ENCODE assay signal across 1 fruit fly cellular context in the genomic region with DNA sequence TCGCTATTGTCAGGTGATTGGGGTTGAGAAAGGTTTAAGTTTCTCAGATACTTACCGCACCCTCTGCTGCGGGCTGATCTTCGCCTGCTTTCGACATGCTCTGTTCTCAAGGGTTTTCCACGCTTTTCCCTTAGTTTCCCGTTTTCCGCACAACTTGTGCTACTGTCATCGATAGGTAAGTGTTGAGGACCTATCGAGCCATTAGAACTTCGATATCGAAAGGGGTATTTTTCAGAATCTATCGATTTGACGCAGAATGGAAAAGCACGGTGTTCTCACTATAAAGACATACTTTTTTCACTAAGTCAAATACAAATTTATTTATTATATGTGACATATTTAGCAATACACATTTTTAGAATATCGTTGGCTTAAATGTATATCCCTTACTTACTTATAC.
TF ChIP-seq lines count a peak whose summit lies in the region.

A gene (minus strand): TSS at position 306 of the 400 bp plus-strand sequence.

TF ChIP-seq in whole organism, embryonic, 481 proteins besides CTCF, POLR2A, EP300 and RAD21 (continued from another document and continues in another):
- TF ChIP-seq CG42726 (GFP tag; IDR thresholded peaks at IDR 0.05; lab: Robert Waterston, UW; ENCODE audit: partially characterized antibody), result peak; percentile 65; the same call in 1 of the 2 replicates
- TF ChIP-seq Poxn (GFP tag; IDR thresholded peaks at IDR 0.05; lab: Robert Waterston, UW), result no peak
- no peak for TF ChIP-seq CG10543 (GFP tag; optimal IDR thresholded peaks at IDR 0.05; lab: Kevin White, UChicago)
- no peak for TF ChIP-seq jumu (GFP tag; optimal IDR thresholded peaks at IDR 0.05; lab: Kevin White, UChicago)
- TF ChIP-seq dysf (GFP tag; IDR thresholded peaks at IDR 0.05; lab: Robert Waterston, UW), result 0 out of 3 replicates have a peak, but pooled peaks have one; percentile 14
- no peak for TF ChIP-seq CG17385 (GFP tag; optimal IDR thresholded peaks at IDR 0.05; lab: Kevin White, UChicago)
- TF ChIP-seq cas (GFP tag; IDR thresholded peaks at IDR 0.05; lab: Robert Waterston, UW), result no peak
- no peak for TF ChIP-seq CG16815 (GFP tag; optimal IDR thresholded peaks at IDR 0.05; lab: Kevin White, UChicago)
- TF ChIP-seq CG2712 (tag; optimal IDR thresholded peaks at IDR 0.05; lab: Kevin White, UChicago), result peak; percentile 25
- peak; percentile 47 for TF ChIP-seq inv (GFP tag; IDR thresholded peaks at IDR 0.05; lab: Robert Waterston, UW; ENCODE audit: partially characterized antibody)
- TF ChIP-seq CG2116 (GFP tag; optimal IDR thresholded peaks at IDR 0.05; lab: Kevin White, UChicago), result peak; percentile 47
- no peak for TF ChIP-seq unpg (GFP tag; optimal IDR thresholded peaks at IDR 0.05; lab: Kevin White, UChicago)
- no peak for TF ChIP-seq tgo (GFP tag; IDR thresholded peaks at IDR 0.05; lab: Robert Waterston, UW)
- no peak for TF ChIP-seq pb (GFP tag; optimal IDR thresholded peaks at IDR 0.05; lab: Kevin White, UChicago)
- no peak for TF ChIP-seq kni (GFP tag; optimal IDR thresholded peaks at IDR 0.05; lab: Kevin White, UChicago)
- TF ChIP-seq Jarid2 (GFP tag; optimal IDR thresholded peaks at IDR 0.05; lab: Kevin White, UChicago), result no peak
- TF ChIP-seq pzg (GFP tag; optimal IDR thresholded peaks at IDR 0.05; lab: Kevin White, UChicago), result peak; percentile 36
- peak; percentile 46 for TF ChIP-seq CoRest (tag; optimal IDR thresholded peaks at IDR 0.05; lab: Kevin White, UChicago)
- no peak for TF ChIP-seq dimm (GFP tag; IDR thresholded peaks at IDR 0.05; lab: Robert Waterston, UW)
- TF ChIP-seq CG1792 (GFP tag; optimal IDR thresholded peaks at IDR 0.05; lab: Kevin White, UChicago), result no peak
- no peak for TF ChIP-seq Xbp1 (GFP tag; optimal IDR thresholded peaks at IDR 0.05; lab: Kevin White, UChicago)
- TF ChIP-seq nerfin-2 (GFP tag; IDR thresholded peaks at IDR 0.05; lab: Robert Waterston, UW; ENCODE audit: partially characterized antibody), result peak; percentile 69
- no peak for TF ChIP-seq fu2 (GFP tag; optimal IDR thresholded peaks at IDR 0.05; lab: Kevin White, UChicago)
- TF ChIP-seq ato (GFP tag; IDR thresholded peaks at IDR 0.05; lab: Robert Waterston, UW; ENCODE audit: partially characterized antibody), result peak; percentile 74
- peak; percentile 1 for TF ChIP-seq CG9817 (tag; optimal IDR thresholded peaks at IDR 0.05; lab: Kevin White, UChicago)
- peak; percentile 53; the same call in 2 of the 3 replicates for TF ChIP-seq knrl (GFP tag; IDR thresholded peaks at IDR 0.05; lab: Robert Waterston, UW; ENCODE audit: partially characterized antibody)
- peak; percentile 59; the same call in 1 of the 2 replicates for TF ChIP-seq slbo (GFP tag; IDR thresholded peaks at IDR 0.05; lab: Robert Waterston, UW)
- TF ChIP-seq MTF-1 (GFP tag; optimal IDR thresholded peaks at IDR 0.05; lab: Kevin White, UChicago; ENCODE audit: borderline replicate concordance), result no peak
- TF ChIP-seq CG3281 (GFP tag; optimal IDR thresholded peaks at IDR 0.05; lab: Kevin White, UChicago), result no peak
- TF ChIP-seq stwl (tag; optimal IDR thresholded peaks at IDR 0.05; lab: Kevin White, UChicago), result peak; percentile 21
- TF ChIP-seq Kr (GFP tag; optimal IDR thresholded peaks at IDR 0.05; lab: Kevin White, UChicago), result peak; percentile 90
- no peak for TF ChIP-seq Asciz (GFP tag; optimal IDR thresholded peaks at IDR 0.05; lab: Kevin White, UChicago)
- no peak for TF ChIP-seq CG8388 (GFP tag; optimal IDR thresholded peaks at IDR 0.05; lab: Kevin White, UChicago)
- no peak for TF ChIP-seq ttk (GFP tag; IDR thresholded peaks at IDR 0.05; lab: Robert Waterston, UW)
- no peak for TF ChIP-seq Ravus (GFP tag; IDR thresholded peaks at IDR 0.05; lab: Robert Waterston, UW)
- TF ChIP-seq CG12659 (GFP tag; optimal IDR thresholded peaks at IDR 0.05; lab: Kevin White, UChicago), result peak; percentile 16
- TF ChIP-seq sima (GFP tag; optimal IDR thresholded peaks at IDR 0.05; lab: Kevin White, UChicago), result no peak
- TF ChIP-seq Sry-β (GFP tag; optimal IDR thresholded peaks at IDR 0.05; lab: Kevin White, UChicago), result no peak
- no peak for TF ChIP-seq CG11456 (GFP tag; IDR thresholded peaks at IDR 0.05; lab: Robert Waterston, UW)
- TF ChIP-seq CG6272 (GFP tag; IDR thresholded peaks at IDR 0.05; lab: Robert Waterston, UW), result no peak
- TF ChIP-seq CG9609 (GFP tag; optimal IDR thresholded peaks at IDR 0.05; lab: Kevin White, UChicago), result no peak
- TF ChIP-seq en (GFP tag; optimal IDR thresholded peaks at IDR 0.05; lab: Kevin White, UChicago), result no peak
- no peak for TF ChIP-seq Mes4 (GFP tag; optimal IDR thresholded peaks at IDR 0.05; lab: Kevin White, UChicago)
- no peak for TF ChIP-seq trem (tag; optimal IDR thresholded peaks at IDR 0.05; lab: Kevin White, UChicago)
- TF ChIP-seq Aef1 (GFP tag; IDR thresholded peaks at IDR 0.05; lab: Robert Waterston, UW), result no peak
- peak; percentile 37 for TF ChIP-seq CG2120 (GFP tag; optimal IDR thresholded peaks at IDR 0.05; lab: Kevin White, UChicago)
- peak; percentile 37; the same call in 1 of the 2 replicates for TF ChIP-seq CG9932 (GFP tag; IDR thresholded peaks at IDR 0.05; lab: Robert Waterston, UW)
- TF ChIP-seq CG16813 (GFP tag; IDR thresholded peaks at IDR 0.05; lab: Robert Waterston, UW; ENCODE audit: partially characterized antibody), result peak; percentile 72
- peak; percentile 3 for TF ChIP-seq CG4617 (GFP tag; optimal IDR thresholded peaks at IDR 0.05; lab: Kevin White, UChicago; ENCODE audit: borderline replicate concordance)
- TF ChIP-seq Ptx1 (GFP tag; IDR thresholded peaks at IDR 0.05; lab: Robert Waterston, UW), result peak; percentile 35; the same call in 1 of the 2 replicates
- peak; percentile 56; the same call in 2 of the 3 replicates for TF ChIP-seq zen2 (GFP tag; IDR thresholded peaks at IDR 0.05; lab: Robert Waterston, UW; ENCODE audit: partially characterized antibody)
- TF ChIP-seq Scr (GFP tag; IDR thresholded peaks at IDR 0.05; lab: Robert Waterston, UW; ENCODE audit: partially characterized antibody), result peak; percentile 65
- TF ChIP-seq CG12744 (GFP tag; optimal IDR thresholded peaks at IDR 0.05; lab: Kevin White, UChicago), result no peak
- TF ChIP-seq Gug (GFP tag; IDR thresholded peaks at IDR 0.05; lab: Robert Waterston, UW), result no peak
- peak; percentile 16; the same call in 1 of the 2 replicates for TF ChIP-seq CG32532 (GFP tag; IDR thresholded peaks at IDR 0.05; lab: Robert Waterston, UW)
- no peak for TF ChIP-seq CG3407 (GFP tag; optimal IDR thresholded peaks at IDR 0.05; lab: Kevin White, UChicago)
- no peak for TF ChIP-seq al (GFP tag; IDR thresholded peaks at IDR 0.05; lab: Robert Waterston, UW)
- peak; percentile 91 for TF ChIP-seq Dref (GFP tag; IDR thresholded peaks at IDR 0.05; lab: Robert Waterston, UW)
- TF ChIP-seq bbx (GFP tag; IDR thresholded peaks at IDR 0.05; lab: Robert Waterston, UW; ENCODE audit: partially characterized antibody), result peak; percentile 71
- no peak for TF ChIP-seq CG6254 (GFP tag; optimal IDR thresholded peaks at IDR 0.05; lab: Kevin White, UChicago)
- TF ChIP-seq CG14014 (GFP tag; IDR thresholded peaks at IDR 0.05; lab: Robert Waterston, UW), result 0 out of 2 replicates have a peak, but pooled peaks have one; percentile 9
- peak; percentile 53 for TF ChIP-seq CG1603 (tag; optimal IDR thresholded peaks at IDR 0.05; lab: Kevin White, UChicago)
- no peak for TF ChIP-seq ind (GFP tag; optimal IDR thresholded peaks at IDR 0.05; lab: Kevin White, UChicago)
- TF ChIP-seq CG14860 (GFP tag; IDR thresholded peaks at IDR 0.05; lab: Robert Waterston, UW; ENCODE audit: partially characterized antibody), result peak; percentile 69
- TF ChIP-seq hbn (GFP tag; IDR thresholded peaks at IDR 0.05; lab: Robert Waterston, UW; ENCODE audit: partially characterized antibody), result peak; percentile 68
- TF ChIP-seq vnd (GFP tag; IDR thresholded peaks at IDR 0.05; lab: Robert Waterston, UW; ENCODE audit: partially characterized antibody), result peak; percentile 48; the same call in 2 of the 3 replicates
- TF ChIP-seq sd (tag; optimal IDR thresholded peaks at IDR 0.05; lab: Kevin White, UChicago), result no peak
- TF ChIP-seq CG3847 (GFP tag; IDR thresholded peaks at IDR 0.05; lab: Robert Waterston, UW), result 0 out of 2 replicates have a peak, but pooled peaks have one; percentile 12
- no peak for TF ChIP-seq Oaz (GFP tag; IDR thresholded peaks at IDR 0.05; lab: Robert Waterston, UW)
- TF ChIP-seq CG7357 (GFP tag; IDR thresholded peaks at IDR 0.05; lab: Robert Waterston, UW), result peak; percentile 95
- TF ChIP-seq nmo (GFP tag; optimal IDR thresholded peaks at IDR 0.05; lab: Kevin White, UChicago), result peak; percentile 31
- no peak for TF ChIP-seq schlank (tag; optimal IDR thresholded peaks at IDR 0.05; lab: Kevin White, UChicago)
- TF ChIP-seq grau (tag; optimal IDR thresholded peaks at IDR 0.05; lab: Kevin White, UChicago), result peak; percentile 33
- peak; percentile 80 for TF ChIP-seq amos (GFP tag; IDR thresholded peaks at IDR 0.05; lab: Robert Waterston, UW; ENCODE audit: partially characterized antibody)
- peak; percentile 55 for TF ChIP-seq Sry-δ (GFP tag; optimal IDR thresholded peaks at IDR 0.05; lab: Kevin White, UChicago)
- TF ChIP-seq CG15514 (GFP tag; optimal IDR thresholded peaks at IDR 0.05; lab: Kevin White, UChicago), result peak; percentile 7
- no peak for TF ChIP-seq CG7271 (tag; optimal IDR thresholded peaks at IDR 0.05; lab: Kevin White, UChicago)
- peak; percentile 72; the same call in 2 of the 3 replicates for TF ChIP-seq hb (GFP tag; IDR thresholded peaks at IDR 0.05; lab: Robert Waterston, UW; ENCODE audit: partially characterized antibody)
- peak; percentile 61 for TF ChIP-seq CG6689 (GFP tag; IDR thresholded peaks at IDR 0.05; lab: Robert Waterston, UW)
- TF ChIP-seq usp (GFP tag; optimal IDR thresholded peaks at IDR 0.05; lab: Kevin White, UChicago), result no peak
- no peak for TF ChIP-seq CG10979 (tag; optimal IDR thresholded peaks at IDR 0.05; lab: Kevin White, UChicago)
- TF ChIP-seq CG11696 (GFP tag; IDR thresholded peaks at IDR 0.05; lab: Robert Waterston, UW), result no peak
- peak; percentile 82 for TF ChIP-seq MESR4 (GFP tag; optimal IDR thresholded peaks at IDR 0.05; lab: Kevin White, UChicago)
- no peak for TF ChIP-seq CG8290 (GFP tag; optimal IDR thresholded peaks at IDR 0.05; lab: Kevin White, UChicago)
- peak in 1 of 2 experiments; percentile 49 for TF ChIP-seq CG8290 (tag; optimal IDR thresholded peaks at IDR 0.05; lab: Kevin White, UChicago)
- peak in 1 of 3 experiments; percentile 9 for TF ChIP-seq lola (GFP tag; optimal IDR thresholded peaks at IDR 0.05; lab: Kevin White, UChicago)
- no peak for TF ChIP-seq scrt (GFP tag; optimal IDR thresholded peaks at IDR 0.05; lab: Kevin White, UChicago)
- TF ChIP-seq Hand (GFP tag; optimal IDR thresholded peaks at IDR 0.05; lab: Kevin White, UChicago), result no peak
- TF ChIP-seq CG7556 (GFP tag; optimal IDR thresholded peaks at IDR 0.05; lab: Kevin White, UChicago), result no peak
- TF ChIP-seq tna (GFP tag; IDR thresholded peaks at IDR 0.05; lab: Robert Waterston, UW; ENCODE audit: partially characterized antibody), result peak; percentile 77
- TF ChIP-seq NFAT (GFP tag; IDR thresholded peaks at IDR 0.05; lab: Robert Waterston, UW), result peak; percentile 3; the same call in 1 of the 2 replicates
- peak; percentile 60 for TF ChIP-seq sna (GFP tag; IDR thresholded peaks at IDR 0.05; lab: Robert Waterston, UW; ENCODE audit: partially characterized antibody)
- TF ChIP-seq ewg (GFP tag; optimal IDR thresholded peaks at IDR 0.05; lab: Kevin White, UChicago), result no peak
- TF ChIP-seq hth (optimal IDR thresholded peaks at IDR 0.05; lab: Kevin White, UChicago), result no peak
- TF ChIP-seq slou (GFP tag; optimal IDR thresholded peaks at IDR 0.05; lab: Kevin White, UChicago), result no peak
- TF ChIP-seq CG7963 (GFP tag; IDR thresholded peaks at IDR 0.05; lab: Robert Waterston, UW; ENCODE audit: partially characterized antibody), result peak; percentile 57; the same call in 1 of the 3 replicates
- peak; percentile 8 for TF ChIP-seq lilli (GFP tag; optimal IDR thresholded peaks at IDR 0.05; lab: Kevin White, UChicago)
- no peak for TF ChIP-seq kah (GFP tag; optimal IDR thresholded peaks at IDR 0.05; lab: Kevin White, UChicago)
- TF ChIP-seq CG34224 (GFP tag; IDR thresholded peaks at IDR 0.05; lab: Robert Waterston, UW; ENCODE audit: partially characterized antibody), result peak; percentile 51
- TF ChIP-seq MBD-R2 (GFP tag; IDR thresholded peaks at IDR 0.05; lab: Robert Waterston, UW), result peak; percentile 26; the same call in 1 of the 2 replicates
- TF ChIP-seq YL-1 (GFP tag; optimal IDR thresholded peaks at IDR 0.05; lab: Kevin White, UChicago), result peak; percentile 23
- TF ChIP-seq PHDP (tag; optimal IDR thresholded peaks at IDR 0.05; lab: Kevin White, UChicago), result peak; percentile 6
- TF ChIP-seq HmgZ (tag; optimal IDR thresholded peaks at IDR 0.05; lab: Kevin White, UChicago), result peak; percentile 17
- TF ChIP-seq Pdp1 (GFP tag; optimal IDR thresholded peaks at IDR 0.05; lab: Kevin White, UChicago), result peak in 1 of 2 experiments; percentile 10
- no peak for TF ChIP-seq hkb (optimal IDR thresholded peaks at IDR 0.05; lab: Kevin White, UChicago)
- no peak for TF ChIP-seq hkb (GFP tag; IDR thresholded peaks at IDR 0.05; lab: Robert Waterston, UW)
- peak; percentile 8; the same call in 1 of the 2 replicates for TF ChIP-seq E2f2 (GFP tag; IDR thresholded peaks at IDR 0.05; lab: Robert Waterston, UW)
- TF ChIP-seq ssp (GFP tag; IDR thresholded peaks at IDR 0.05; lab: Robert Waterston, UW), result peak; percentile 87
- no peak for TF ChIP-seq CG17361 (GFP tag; IDR thresholded peaks at IDR 0.05; lab: Robert Waterston, UW)
- TF ChIP-seq fru (optimal IDR thresholded peaks at IDR 0.05; lab: Kevin White, UChicago), result no peak
- TF ChIP-seq crp (GFP tag; optimal IDR thresholded peaks at IDR 0.05; lab: Kevin White, UChicago), result no peak
- TF ChIP-seq CG9797 (GFP tag; optimal IDR thresholded peaks at IDR 0.05; lab: Kevin White, UChicago), result no peak
- TF ChIP-seq CG14667 (GFP tag; IDR thresholded peaks at IDR 0.05; lab: Robert Waterston, UW), result no peak
- no peak for TF ChIP-seq jing (GFP tag; optimal IDR thresholded peaks at IDR 0.05; lab: Kevin White, UChicago)
- peak; percentile 69 for TF ChIP-seq BEAF-32 (GFP tag; optimal IDR thresholded peaks at IDR 0.05; lab: Kevin White, UChicago)
- no peak for TF ChIP-seq exex (tag; optimal IDR thresholded peaks at IDR 0.05; lab: Kevin White, UChicago)
- no peak for TF ChIP-seq dm (GFP tag; optimal IDR thresholded peaks at IDR 0.05; lab: Kevin White, UChicago)
- peak; percentile 36 for TF ChIP-seq CG12769 (tag; optimal IDR thresholded peaks at IDR 0.05; lab: Kevin White, UChicago)
- no peak for TF ChIP-seq CG11247 (GFP tag; IDR thresholded peaks at IDR 0.05; lab: Robert Waterston, UW)
- TF ChIP-seq CG13894 (tag; optimal IDR thresholded peaks at IDR 0.05; lab: Kevin White, UChicago), result no peak
- TF ChIP-seq CG32772 (GFP tag; IDR thresholded peaks at IDR 0.05; lab: Robert Waterston, UW), result no peak
- peak; percentile 78 for TF ChIP-seq HLH4C (GFP tag; IDR thresholded peaks at IDR 0.05; lab: Robert Waterston, UW; ENCODE audit: partially characterized antibody)
